Worm (Caenorhabditis elegans) whole organism, L3 larva: ENCODE measurements around the gene Y51B9A.9.

ENCODE experiments used
- R02D3.7 ChIP-seq: fragments of 150-350 bp; optimal IDR thresholded peaks from 2 replicates; lab custom pipeline; 2014; ENCODE audit warnings: missing biosample characterization, missing genetic modification characterization
- aly-2 ChIP-seq: fragments of 150-350 bp; optimal IDR thresholded peaks from 2 replicates; lab custom pipeline; 2014; ENCODE audit warnings: missing biosample characterization, missing genetic modification characterization
- ceh-16 ChIP-seq: sonication (generic microtip); optimal IDR thresholded peaks from 2 replicates; lab custom pipeline; 2017; ENCODE audit warnings: missing biosample characterization, missing genetic modification characterization
- elt-1 ChIP-seq: fragments of 150-350 bp; optimal IDR thresholded peaks from 2 replicates; lab custom pipeline; 2014; ENCODE audit warnings: missing biosample characterization, missing genetic modification characterization
- fkh-10 ChIP-seq: sonication (generic microtip); optimal IDR thresholded peaks from 2 replicates; lab custom pipeline; 2017; ENCODE audit warnings: missing biosample characterization, missing genetic modification reagents, missing genetic modification characterization
- fos-1 ChIP-seq: fragments of 150-350 bp; optimal IDR thresholded peaks from 2 replicates; lab custom pipeline; 2014; ENCODE audit warnings: missing biosample characterization, missing genetic modification characterization
- mml-1 ChIP-seq: fragments of 150-350 bp; sonication (generic microtip); optimal IDR thresholded peaks from 3 replicates; lab custom pipeline; 2014; ENCODE audit warnings: missing biosample characterization, missing genetic modification characterization
- nhr-76 ChIP-seq: fragments of 150-350 bp; sonication (generic microtip); optimal IDR thresholded peaks from 5 replicates; lab custom pipeline; 2014; ENCODE audit warnings: missing biosample characterization, missing genetic modification characterization
- pha-4 ChIP-seq: fragments of 150-350 bp; optimal IDR thresholded peaks from 2 replicates; lab custom pipeline; 2014; ENCODE audit warnings: missing biosample characterization, missing genetic modification reagents, missing genetic modification characterization
- skn-1 ChIP-seq: fragments of 150-350 bp; optimal IDR thresholded peaks from 2 replicates; lab custom pipeline; 2014; ENCODE audit warnings: missing biosample characterization, missing genetic modification characterization
- tbx-2 ChIP-seq: sonication (generic microtip); optimal IDR thresholded peaks from 2 replicates; lab custom pipeline; 2016; ENCODE audit warnings: mild to moderate bottlenecking, missing genetic modification characterization, missing compliant biosample characterization
- unc-62 ChIP-seq: fragments of 150-350 bp; sonication (generic microtip); optimal IDR thresholded peaks from 4 replicates; lab custom pipeline; 2014; ENCODE audit warnings: missing biosample characterization, missing genetic modification reagents, missing genetic modification characterization
- ztf-11 ChIP-seq: fragments of 150-350 bp; optimal IDR thresholded peaks from 2 replicates; lab custom pipeline; 2014; ENCODE audit warnings: missing biosample characterization, missing genetic modification characterization
- ztf-4 ChIP-seq: fragments of 150-350 bp; optimal IDR thresholded peaks from 2 replicates; lab custom pipeline; 2014; ENCODE audit warnings: missing biosample characterization, missing genetic modification characterization

DNA sequence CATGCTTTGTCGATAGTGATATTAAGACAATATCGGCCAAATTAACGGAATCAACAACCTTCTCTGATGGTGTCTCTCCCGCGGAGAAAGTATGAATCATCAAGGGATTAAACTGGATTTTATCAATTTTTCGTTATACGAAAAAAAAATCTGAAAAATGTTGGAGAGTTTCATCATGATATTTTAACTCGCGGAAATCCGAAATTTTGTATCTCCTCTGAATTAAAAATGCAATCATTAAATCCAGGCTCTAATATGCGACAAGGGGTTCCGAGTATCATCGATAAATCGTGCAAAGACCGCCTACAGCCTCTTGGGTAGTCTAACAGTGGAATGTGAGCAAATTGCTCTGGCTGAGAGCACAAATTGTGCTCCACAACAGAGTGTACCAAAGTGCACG is 20.2 kb downstream of the Y51B9A.9 start, which contains the start of gene C06C3.10:
- TF ChIP-seq unc-62 (GFP tag; lab: Kevin White, UChicago), result no peak
- no peak for TF ChIP-seq fos-1 (tag; lab: Kevin White, UChicago)
- TF ChIP-seq nhr-76, result no peak
- no peak for TF ChIP-seq elt-1
- TF ChIP-seq R02D3.7, result no peak
- TF ChIP-seq aly-2 (tag; lab: Kevin White, UChicago), result no peak
- no peak for TF ChIP-seq tbx-2 (tag; lab: Kevin White, UChicago)
- TF ChIP-seq ztf-11, result no peak
- TF ChIP-seq mml-1, result no peak
- no peak for TF ChIP-seq ztf-4
- no peak for TF ChIP-seq skn-1 (tag; lab: Kevin White, UChicago)
- no peak for TF ChIP-seq ceh-16 (tag; lab: Kevin White, UChicago)
- TF ChIP-seq fkh-10, result no peak
- no peak for TF ChIP-seq pha-4 (tag; lab: Kevin White, UChicago)
